Fruit fly (Drosophila melanogaster): Measurements from ENCODE around the gene CG17261.

CG17261 gene

DNA sequence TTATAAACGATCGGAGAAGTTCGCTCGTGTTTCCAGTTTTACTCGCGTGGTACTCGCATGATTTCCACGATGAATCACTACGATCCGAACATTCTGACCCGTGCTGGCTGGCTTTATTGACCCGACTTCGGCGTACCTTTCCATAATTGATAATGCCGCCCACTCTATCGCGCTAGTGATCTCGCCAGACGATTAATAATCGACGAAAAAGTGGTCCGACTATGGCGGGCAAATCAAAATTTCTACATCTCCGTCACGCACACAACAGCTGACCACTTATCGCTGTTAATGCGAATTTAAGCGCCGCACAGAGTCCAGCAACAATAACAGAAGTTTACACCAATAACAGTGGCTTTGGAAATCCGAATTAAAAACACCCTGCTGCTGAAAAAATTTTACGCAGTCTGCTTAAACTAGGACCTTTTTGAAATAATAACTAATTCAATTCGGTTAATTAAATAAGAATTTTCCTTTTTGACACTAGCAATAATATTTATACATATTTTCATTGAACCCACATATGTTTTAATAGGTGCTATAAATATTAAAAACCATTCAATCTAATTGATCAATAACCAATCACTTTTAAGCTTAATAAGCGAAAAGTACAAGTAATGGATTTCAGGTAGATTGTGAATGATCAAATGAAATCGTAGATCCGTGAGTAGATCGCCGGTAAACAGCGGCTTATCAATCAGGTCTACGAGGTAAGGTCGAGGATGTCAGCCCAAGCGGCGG is 13.5 kb downstream of the CG17261 start (continued):
- TF ChIP-seq CG6689 (GFP tag; IDR thresholded peaks at IDR 0.05) (peak; percentile 44), NfI (GFP tag; optimal IDR thresholded peaks at IDR 0.05) (no peak), CG17359 (tag; optimal IDR thresholded peaks at IDR 0.05) (no peak), CG9932 (GFP tag; IDR thresholded peaks at IDR 0.05) (peak; percentile 55; the same call in 1 of the 2 replicates), knrl (GFP tag; IDR thresholded peaks at IDR 0.05; ENCODE audit: partially characterized antibody) (0 out of 3 replicates have a peak, but pooled peaks have one; percentile 25), CG1233 (GFP tag; optimal IDR thresholded peaks at IDR 0.05) (peak; percentile 12), TFAM (GFP tag; optimal IDR thresholded peaks at IDR 0.05) (no peak), ro (GFP tag; IDR thresholded peaks at IDR 0.05) (0 out of 2 replicates have a peak, but pooled peaks have one; percentile 19), ewg (GFP tag; optimal IDR thresholded peaks at IDR 0.05) (no peak), al (GFP tag; IDR thresholded peaks at IDR 0.05) (peak; percentile 5; the same call in 1 of the 2 replicates), hkb (optimal IDR thresholded peaks at IDR 0.05) (no peak), hkb (GFP tag; IDR thresholded peaks at IDR 0.05) (no peak), CrebB (tag; optimal IDR thresholded peaks at IDR 0.05) (no peak), CG30403 (GFP tag; optimal IDR thresholded peaks at IDR 0.05) (peak; percentile 70), emc (GFP tag; optimal IDR thresholded peaks at IDR 0.05) (no peak), btn (GFP tag; optimal IDR thresholded peaks at IDR 0.05) (no peak), CG12769 (tag; optimal IDR thresholded peaks at IDR 0.05) (no peak), vvl (GFP tag; IDR thresholded peaks at IDR 0.05) (no peak; the same call in 1 of the 2 replicates), oc (tag; optimal IDR thresholded peaks at IDR 0.05) (no peak), croc (GFP tag; conservative IDR thresholded peaks at IDR 0.05) (no peak), Ets97D (GFP tag; optimal IDR thresholded peaks at IDR 0.05) (no peak), CG3281 (GFP tag; optimal IDR thresholded peaks at IDR 0.05) (peak; percentile 66), B-H2 (GFP tag; optimal IDR thresholded peaks at IDR 0.05) (no peak), Lim3 (GFP tag; IDR thresholded peaks at IDR 0.05) (no peak), Xrp1 (GFP tag; IDR thresholded peaks at IDR 0.05) (no peak), CG6254 (GFP tag; optimal IDR thresholded peaks at IDR 0.05) (no peak), ab (GFP tag; optimal IDR thresholded peaks at IDR 0.05) (no peak), CG17361 (GFP tag; IDR thresholded peaks at IDR 0.05) (peak; percentile 84), Neu2 (GFP tag; optimal IDR thresholded peaks at IDR 0.05; ENCODE audit: borderline replicate concordance) (peak; percentile 45), kay (GFP tag; optimal IDR thresholded peaks at IDR 0.05) (peak; percentile 49), CG8765 (GFP tag; IDR thresholded peaks at IDR 0.05) (no peak), CG6854 (GFP tag; optimal IDR thresholded peaks at IDR 0.05) (no peak), CG3838 (GFP tag; optimal IDR thresholded peaks at IDR 0.05) (no peak), Hsf (GFP tag; optimal IDR thresholded peaks at IDR 0.05) (peak; percentile 52), CG16815 (GFP tag; optimal IDR thresholded peaks at IDR 0.05) (no peak), CG12744 (GFP tag; optimal IDR thresholded peaks at IDR 0.05) (no peak), row (GFP tag; IDR thresholded peaks at IDR 0.05) (peak; percentile 75), CG15011 (GFP tag; optimal IDR thresholded peaks at IDR 0.05) (no peak), CG4820 (GFP tag; optimal IDR thresholded peaks at IDR 0.05) (no peak), CG17328 (GFP tag; IDR thresholded peaks at IDR 0.05) (no peak), tx (GFP tag; optimal IDR thresholded peaks at IDR 0.05) (no peak), HmgD (GFP tag; optimal IDR thresholded peaks at IDR 0.05) (no peak), Abd-B (GFP tag; optimal IDR thresholded peaks at IDR 0.05) (peak; percentile 24), ase (GFP tag; IDR thresholded peaks at IDR 0.05) (no peak), CG4282 (GFP tag; optimal IDR thresholded peaks at IDR 0.05) (no peak), CG14014 (GFP tag; IDR thresholded peaks at IDR 0.05) (no peak; the same call in 1 of the 2 replicates), CG6813 (GFP tag; optimal IDR thresholded peaks at IDR 0.05) (no peak), chm (GFP tag; IDR thresholded peaks at IDR 0.05) (no peak), run (tag; optimal IDR thresholded peaks at IDR 0.05) (no peak), schlank (tag; optimal IDR thresholded peaks at IDR 0.05) (no peak), gce (GFP tag; IDR thresholded peaks at IDR 0.05) (no peak)
